Fruit fly (Drosophila melanogaster) whole organism, wandering third instar larva: Measurements from ENCODE around the gene CG9297.

ENCODE experiments used
- rgr ChIP-seq: fragments of 200-800 bp; sonication (Bioruptor generic); optimal IDR thresholded peaks from 3 replicates; lab custom pipeline; 2016; ENCODE audit warnings: missing biosample characterization, mild to moderate bottlenecking, missing genetic modification characterization
- usp ChIP-seq: fragments of >200 bp; optimal IDR thresholded peaks from 2 replicates; lab custom pipeline; 2017; ENCODE audit warnings: missing biosample characterization, missing genetic modification characterization

- TF ChIP-seq usp (GFP tag; lab: Kevin White, UChicago): no peak
- TF ChIP-seq rgr (GFP tag; lab: Kevin White, UChicago): no peak
These were observed 46.4 kb downstream of the CG9297 start for dm6 chr3R:13817480-13818305.
